Worm (Caenorhabditis elegans) whole organism, young adult: ENCODE measurements around the gene M163.21.
"Not testable (repeated sequence)": the region's sequence is repeated elsewhere in the genome, so short reads cannot be mapped to it uniquely, and the experiment has no call there.

Source experiments
- B0261.1 ChIP-seq: sonication (generic microtip); optimal IDR thresholded peaks from 2 replicates; lab custom pipeline; 2016; ENCODE audit warnings: mild to moderate bottlenecking, missing genetic modification characterization, moderate library complexity, missing compliant biosample characterization
- D2030.7 ChIP-seq: fragments of 200-800 bp; sonication (Bioruptor generic); IDR thresholded peaks from 2 replicates; pipeline ENCODE4 v1.3.6; 2022; ENCODE audit warnings: missing genetic modification reagents, missing genetic modification characterization, missing compliant biosample characterization
- K11D2.4 ChIP-seq: fragments of 200-800 bp; sonication (Bioruptor generic); IDR thresholded peaks from 2 replicates; pipeline ENCODE4 v1.3.6; 2022; ENCODE audit warnings: missing genetic modification reagents, missing genetic modification characterization, missing compliant biosample characterization
- T07F8.4 ChIP-seq: sonication (generic microtip); optimal IDR thresholded peaks from 2 replicates; lab custom pipeline; 2016; ENCODE audit warnings: mild to moderate bottlenecking, missing genetic modification characterization, moderate library complexity, missing compliant biosample characterization
- T26A5.8 ChIP-seq: sonication (generic microtip); optimal IDR thresholded peaks from 2 replicates; lab custom pipeline; 2016; ENCODE audit warnings: missing genetic modification characterization, missing compliant biosample characterization
- Y53G8AR.9 ChIP-seq: fragments of 200-800 bp; sonication (Bioruptor generic); conservative IDR thresholded peaks from 2 replicates; pipeline ENCODE4 v1.3.6; 2022; ENCODE audit warnings: missing genetic modification reagents, missing genetic modification characterization, missing compliant biosample characterization
- Y56A3A.18 ChIP-seq: fragments of 200-800 bp; sonication (Bioruptor generic); IDR thresholded peaks from 2 replicates; pipeline ENCODE4 v1.3.6; 2022; ENCODE audit warnings: missing genetic modification reagents, missing genetic modification characterization, missing compliant biosample characterization
- Y79H2A.3 ChIP-seq: fragments of 200-800 bp; sonication (Bioruptor generic); conservative IDR thresholded peaks from 2 replicates; pipeline ENCODE4 v1.3.6; 2022; ENCODE audit warnings: missing genetic modification reagents, missing genetic modification characterization, missing compliant biosample characterization
- Y95B8A.8 ChIP-seq: fragments of 200-800 bp; sonication (Bioruptor generic); IDR thresholded peaks from 2 replicates; pipeline ENCODE4 v1.3.6; 2022; ENCODE audit warnings: missing genetic modification reagents, missing genetic modification characterization, missing compliant biosample characterization
- ZK185.1 ChIP-seq: sonication (generic microtip); optimal IDR thresholded peaks from 2 replicates; lab custom pipeline; 2016; ENCODE audit warnings: mild to moderate bottlenecking, missing genetic modification characterization, missing compliant biosample characterization; ENCODE audit not compliant: poor library complexity, severe bottlenecking
- akir-1 ChIP-seq: fragments of 200-800 bp; sonication (Bioruptor generic); optimal IDR thresholded peaks from 2 replicates; lab custom pipeline; 2018; ENCODE audit warnings: mild to moderate bottlenecking, missing genetic modification characterization, moderate library complexity, missing compliant biosample characterization
- atf-7 ChIP-seq: sonication (generic microtip); optimal IDR thresholded peaks from 2 replicates; lab custom pipeline; 2017; ENCODE audit warnings: mild to moderate bottlenecking, missing genetic modification characterization, missing compliant biosample characterization
- attf-6 ChIP-seq: fragments of 200-800 bp; sonication (Bioruptor generic); IDR thresholded peaks from 2 replicates; pipeline ENCODE4 v1.3.6; 2022; ENCODE audit warnings: missing genetic modification reagents, missing genetic modification characterization, missing compliant biosample characterization
- cebp-1 ChIP-seq, 2 experiments: fragments of 200-800 bp in 1 of 2; sonication (Bioruptor generic) in 1 of 2; sonication (generic microtip) in 1 of 2; IDR thresholded peaks in 1 of 2; optimal IDR thresholded peaks in 1 of 2; 2 replicates each; pipeline versions ENCODE4 v1.3.6 to Lab custom; 2017 to 2022; ENCODE audit warnings: missing compliant biosample characterization in 2 of 2, missing genetic modification characterization in 2 of 2, mild to moderate bottlenecking in 1 of 2, missing genetic modification reagents in 1 of 2, moderate library complexity in 1 of 2
- ceh-100 ChIP-seq: fragments of 200-800 bp; sonication (Bioruptor generic); IDR thresholded peaks from 2 replicates; pipeline ENCODE4 v1.3.6; 2022; ENCODE audit warnings: missing genetic modification reagents, missing genetic modification characterization, missing compliant biosample characterization
- dpl-1 ChIP-seq: fragments of 150-350 bp; optimal IDR thresholded peaks from 2 replicates; lab custom pipeline; 2014; ENCODE audit warnings: missing biosample characterization, missing genetic modification reagents, missing genetic modification characterization
- egl-18 ChIP-seq: fragments of 200-800 bp; sonication (Bioruptor generic); IDR thresholded peaks from 2 replicates; pipeline ENCODE4 v1.3.6; 2022; ENCODE audit warnings: missing genetic modification reagents, missing genetic modification characterization, missing compliant biosample characterization
- egrh-3 ChIP-seq: fragments of 200-800 bp; sonication (Bioruptor generic); IDR thresholded peaks from 2 replicates; pipeline ENCODE4 v1.3.6; 2022; ENCODE audit warnings: missing genetic modification reagents, missing genetic modification characterization, missing compliant biosample characterization
- fkh-3 ChIP-seq: sonication (generic microtip); optimal IDR thresholded peaks from 2 replicates; lab custom pipeline; 2016; ENCODE audit warnings: mild to moderate bottlenecking, missing genetic modification characterization, missing compliant biosample characterization
- him-1 ChIP-seq: sonication (generic microtip); optimal IDR thresholded peaks from 2 replicates; lab custom pipeline; 2016; ENCODE audit warnings: missing genotype, missing genetic modification reagents, missing genetic modification characterization, missing compliant biosample characterization
- hlh-12 ChIP-seq: sonication (generic microtip); optimal IDR thresholded peaks from 2 replicates; lab custom pipeline; 2016; ENCODE audit warnings: missing genetic modification characterization, missing compliant biosample characterization
- hrde-1 ChIP-seq: sonication (generic microtip); optimal IDR thresholded peaks from 2 replicates; lab custom pipeline; 2016; ENCODE audit warnings: missing genetic modification characterization, mild to moderate bottlenecking, missing compliant biosample characterization, moderate library complexity, missing genotype, missing genetic modification reagents, borderline replicate concordance
- hsf-1 ChIP-seq: fragments of 200-800 bp; sonication (Bioruptor generic); IDR thresholded peaks from 2 replicates; pipeline ENCODE4 v1.3.6; 2022; ENCODE audit warnings: missing genetic modification reagents, missing genetic modification characterization, missing compliant biosample characterization
- lin-26 ChIP-seq: fragments of 200-800 bp; sonication (Bioruptor generic); IDR thresholded peaks from 2 replicates; pipeline ENCODE4 v1.3.6; 2022; ENCODE audit warnings: missing genetic modification reagents, missing genetic modification characterization, missing compliant biosample characterization
- lin-40 ChIP-seq: sonication (generic microtip); optimal IDR thresholded peaks from 2 replicates; lab custom pipeline; 2016; ENCODE audit warnings: missing genetic modification characterization, mild to moderate bottlenecking, missing compliant biosample characterization, missing genotype, missing genetic modification reagents
- lin-54 ChIP-seq: fragments of 200-800 bp; sonication (Bioruptor generic); optimal IDR thresholded peaks from 2 replicates; lab custom pipeline; 2018; ENCODE audit warnings: mild to moderate bottlenecking, missing genetic modification characterization, missing compliant biosample characterization
- madf-10 ChIP-seq: sonication (generic microtip); optimal IDR thresholded peaks from 2 replicates; lab custom pipeline; 2016; ENCODE audit warnings: mild to moderate bottlenecking, missing genetic modification characterization, missing compliant biosample characterization
- mxl-1 ChIP-seq: sonication (generic microtip); optimal IDR thresholded peaks from 2 replicates; lab custom pipeline; 2016; ENCODE audit warnings: missing genetic modification characterization, missing compliant biosample characterization
- nhr-120 ChIP-seq: fragments of 200-800 bp; sonication (Bioruptor generic); IDR thresholded peaks from 2 replicates; pipeline ENCODE4 v1.3.6; 2022; ENCODE audit warnings: missing genetic modification characterization, missing compliant biosample characterization
- nhr-80 ChIP-seq: sonication (generic microtip); optimal IDR thresholded peaks from 2 replicates; lab custom pipeline; 2016; ENCODE audit warnings: missing genetic modification characterization, missing compliant biosample characterization
- nhr-90 ChIP-seq: sonication (generic microtip); optimal IDR thresholded peaks from 2 replicates; lab custom pipeline; 2016; ENCODE audit warnings: missing genotype, mild to moderate bottlenecking, missing genetic modification characterization, missing compliant biosample characterization
- pbrm-1 ChIP-seq: fragments of 200-800 bp; sonication (Bioruptor generic); IDR thresholded peaks from 2 replicates; pipeline ENCODE4 v1.3.6; 2022; ENCODE audit warnings: missing genetic modification reagents, missing genetic modification characterization, missing compliant biosample characterization
- pha-4 ChIP-seq: fragments of 150-350 bp; sonication (generic microtip); optimal IDR thresholded peaks from 2 replicates; lab custom pipeline; 2014; ENCODE audit warnings: missing biosample characterization, missing genetic modification reagents, missing genetic modification characterization
- rcor-1 ChIP-seq: fragments of 200-800 bp; sonication (Bioruptor generic); IDR thresholded peaks from 2 replicates; pipeline ENCODE4 v1.3.6; 2022; ENCODE audit warnings: missing genetic modification reagents, missing genetic modification characterization, missing compliant biosample characterization
- rec-8 ChIP-seq, 2 experiments: sonication (generic microtip); optimal IDR thresholded peaks; 2 replicates each; lab custom pipeline; 2016; ENCODE audit warnings: mild to moderate bottlenecking in 2 of 2, missing genetic modification characterization in 2 of 2, missing genetic modification reagents in 2 of 2, missing genotype in 2 of 2, missing biosample characterization in 1 of 2, missing compliant biosample characterization in 1 of 2, moderate library complexity in 1 of 2
- sea-2 ChIP-seq: fragments of 200-800 bp; sonication (Bioruptor generic); IDR thresholded peaks from 2 replicates; pipeline ENCODE4 v1.3.6; 2022; ENCODE audit warnings: missing genetic modification characterization, missing compliant biosample characterization
- snpc-1.3 ChIP-seq: sonication (generic microtip); optimal IDR thresholded peaks from 2 replicates; lab custom pipeline; 2017; ENCODE audit warnings: missing genetic modification characterization, mild to moderate bottlenecking, missing compliant biosample characterization, antibody characterized with exemption, moderate library complexity, missing genotype, missing genetic modification reagents; ENCODE audit not compliant: insufficient read depth
- snpc-4 ChIP-seq, 5 experiments: fragments of 150-350 bp in 1 of 5; sonication (generic microtip) in 4 of 5; optimal IDR thresholded peaks; 2 replicates each; lab custom pipeline; 2014 to 2018; ENCODE audit warnings: missing genetic modification characterization in 5 of 5, missing biosample characterization in 3 of 5, antibody characterized with exemption in 2 of 5, mild to moderate bottlenecking in 2 of 5, missing compliant biosample characterization in 2 of 5, missing genotype in 2 of 5, moderate library complexity in 2 of 5, missing genetic modification reagents in 1 of 5
- somi-1 ChIP-seq: fragments of 200-800 bp; sonication (Bioruptor generic); optimal IDR thresholded peaks from 2 replicates; lab custom pipeline; 2018; ENCODE audit warnings: mild to moderate bottlenecking, missing genetic modification characterization, missing compliant biosample characterization
- zim-3 ChIP-seq: sonication (generic microtip); optimal IDR thresholded peaks from 2 replicates; lab custom pipeline; 2017; ENCODE audit warnings: mild to moderate bottlenecking, missing genetic modification characterization, moderate library complexity, missing compliant biosample characterization
- ztf-18 ChIP-seq: sonication (generic microtip); optimal IDR thresholded peaks from 2 replicates; lab custom pipeline; 2016; ENCODE audit warnings: missing genotype, mild to moderate bottlenecking, missing genetic modification characterization, missing compliant biosample characterization

M163.21 gene

DNA sequence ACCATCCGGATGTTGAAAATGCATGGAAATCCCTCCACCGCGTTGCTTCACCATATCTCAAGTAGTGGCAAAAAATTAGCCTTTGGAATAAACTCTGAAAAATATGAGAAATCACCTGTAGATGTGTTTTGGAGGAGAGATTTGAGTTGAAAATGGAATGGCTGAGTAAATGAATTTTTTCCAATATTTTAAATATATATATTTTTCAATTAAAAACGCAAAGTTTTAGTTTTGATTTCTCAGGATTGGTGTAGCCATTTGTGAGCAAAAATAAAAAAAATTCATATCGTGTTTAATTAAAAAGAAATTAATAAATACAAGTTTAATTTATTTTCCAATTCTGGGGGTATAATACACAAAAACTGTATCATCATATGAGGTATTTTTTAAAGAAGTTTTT lies 38.6 kb upstream of the M163.21 start, which contains the start of gene F23D12.1:
F23D12.1 (minus strand) TSS at position 101 of the 400 bp plus-strand sequence.
- TF ChIP-seq Y56A3A.18 (no peak), pha-4 (no peak), T26A5.8 (tag; lab: Kevin White, UChicago) (no peak), Y95B8A.8 (GFP tag; lab: Robert Waterston, UW) (no peak), lin-40 (tag; lab: Kevin White, UChicago) (no peak), hlh-12 (tag; lab: Kevin White, UChicago) (no peak), K11D2.4 (no peak), lin-54 (GFP tag; lab: Kevin White, UChicago) (no peak)

DNA sequence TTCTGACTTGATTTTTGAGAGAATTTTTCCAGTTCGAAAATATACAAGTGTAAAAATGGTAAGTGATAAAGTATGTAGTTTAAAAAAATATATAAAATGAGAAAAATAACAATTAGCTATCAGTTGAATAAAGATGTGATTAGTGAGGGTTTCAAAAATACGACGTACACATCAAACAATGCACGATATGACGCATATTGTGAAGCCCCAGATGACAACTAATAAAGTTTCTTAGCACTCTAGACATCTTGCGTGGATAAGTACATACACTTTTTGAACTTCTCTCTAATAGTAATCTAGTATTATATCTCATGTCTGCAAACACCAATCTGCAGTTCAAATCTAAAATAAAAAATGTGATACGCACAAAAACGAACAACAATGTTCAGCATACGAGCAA lies 36.2 kb upstream of the M163.21 start:
- TF ChIP-seq hsf-1 (GFP tag; lab: Robert Waterston, UW) = no peak
- TF ChIP-seq sea-2 (GFP tag; lab: Robert Waterston, UW) = no peak
- TF ChIP-seq hlh-12 (tag; lab: Kevin White, UChicago) = no peak
- no peak for TF ChIP-seq rec-8 (tag; optimal IDR thresholded peaks at IDR 0.05; lab: Kevin White, UChicago)
- no peak for TF ChIP-seq attf-6 (GFP tag; lab: Robert Waterston, UW)
- no peak for TF ChIP-seq egrh-3 (GFP tag; lab: Robert Waterston, UW)
- TF ChIP-seq T07F8.4 = no peak
- TF ChIP-seq hrde-1 (tag; lab: Kevin White, UChicago) = no peak
- no peak for TF ChIP-seq lin-26 (GFP tag; lab: Robert Waterston, UW)
- no peak for TF ChIP-seq somi-1
- TF ChIP-seq akir-1 (GFP tag; lab: Kevin White, UChicago) = no peak
- TF ChIP-seq egl-18 (GFP tag; lab: Robert Waterston, UW) = no peak
- no peak for TF ChIP-seq madf-10 (tag; lab: Kevin White, UChicago)
- no peak for TF ChIP-seq Y95B8A.8 (GFP tag; lab: Robert Waterston, UW)
- no peak for TF ChIP-seq snpc-1.3 (tag; lab: Kevin White, UChicago)
- TF ChIP-seq fkh-3 = no peak
- TF ChIP-seq Y79H2A.3 = no peak
- no peak for TF ChIP-seq Y53G8AR.9
- no peak for TF ChIP-seq dpl-1 (GFP tag; lab: Kevin White, UChicago)

DNA sequence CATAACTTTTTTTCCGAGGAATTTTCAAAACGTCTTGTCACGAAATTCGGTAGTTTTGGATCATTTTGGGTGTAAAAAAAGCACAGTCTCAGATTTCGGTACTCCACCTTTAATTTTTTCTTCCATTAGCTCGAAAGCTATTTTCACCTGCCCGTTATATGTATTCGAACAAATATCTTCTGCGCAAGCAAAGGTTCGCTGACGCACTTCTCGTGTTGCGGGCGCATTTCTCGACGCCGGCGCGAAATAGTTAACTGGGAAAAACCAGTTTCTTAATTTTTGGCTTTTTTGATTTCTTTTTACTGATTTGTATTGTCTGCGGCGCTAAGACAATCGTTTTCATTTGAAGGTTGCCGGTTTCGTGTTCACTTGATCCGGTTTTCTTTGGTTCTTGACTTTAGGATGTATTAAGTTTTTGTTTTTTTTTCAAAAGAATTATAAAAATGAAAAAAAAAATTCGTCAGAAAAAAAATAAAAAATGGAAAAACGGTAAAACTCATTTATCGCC lies 30.9 kb upstream of the M163.21 start:
- TF ChIP-seq ztf-18 (tag; lab: Kevin White, UChicago) (peak; percentile 65), somi-1 (no peak)

DNA sequence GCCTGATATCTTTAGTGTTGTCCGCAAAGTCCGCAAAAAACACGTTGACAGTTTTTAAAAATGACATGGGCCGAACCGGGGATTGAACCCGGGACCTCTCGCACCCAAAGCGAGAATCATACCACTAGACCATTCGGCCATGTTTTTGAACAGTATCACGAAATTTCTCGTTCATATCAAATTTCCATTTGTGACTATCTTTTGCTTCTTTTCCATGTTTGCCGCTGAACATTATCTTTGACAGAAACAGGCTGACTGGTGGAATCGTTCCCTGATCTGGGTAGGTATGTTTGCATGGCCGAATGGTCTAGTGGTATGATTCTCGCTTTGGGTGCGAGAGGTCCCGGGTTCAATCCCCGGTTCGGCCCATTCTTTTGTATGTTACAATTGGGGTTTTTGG lies 28.8 kb upstream of the M163.21 start:
- peak; percentile 64 for TF ChIP-seq D2030.7 (GFP tag; lab: Robert Waterston, UW)
- TF ChIP-seq pbrm-1 = peak; percentile 70
- TF ChIP-seq atf-7 (tag; lab: Kevin White, UChicago) = peak; percentile 25
- peak; percentile 49; the same call in 1 of the 2 replicates for TF ChIP-seq cebp-1 (GFP tag; IDR thresholded peaks at IDR 0.05; lab: Robert Waterston, UW)
- TF ChIP-seq cebp-1 (tag; optimal IDR thresholded peaks at IDR 0.05; lab: Kevin White, UChicago) = not testable (repeated sequence)
- 0 out of 2 replicates have a peak, but pooled peaks have one; percentile 16 for TF ChIP-seq nhr-120
- peak; percentile 53 for TF ChIP-seq snpc-4 (GFP tag; optimal IDR thresholded peaks at IDR 0.05; lab: Kevin White, UChicago)
- TF ChIP-seq snpc-4 (tag; optimal IDR thresholded peaks at IDR 0.05; lab: Kevin White, UChicago) = peak in 3 of 4 experiments; percentile 59 to 88 (median 76)
- peak; percentile 68 for TF ChIP-seq ZK185.1 (tag; lab: Kevin White, UChicago)
- peak; percentile 49; the same call in 1 of the 2 replicates for TF ChIP-seq rcor-1
- TF ChIP-seq ceh-100 (GFP tag; lab: Robert Waterston, UW) = 0 out of 2 replicates have a peak, but pooled peaks have one; percentile 17
- peak; percentile 56 for TF ChIP-seq him-1
- peak; percentile 80 for TF ChIP-seq B0261.1 (tag; lab: Kevin White, UChicago)
- peak; percentile 50 for TF ChIP-seq madf-10 (tag; lab: Kevin White, UChicago)
- peak; percentile 68 for TF ChIP-seq zim-3 (tag; lab: Kevin White, UChicago)
- peak; percentile 18 for TF ChIP-seq nhr-80 (tag; lab: Kevin White, UChicago)
- TF ChIP-seq ztf-18 (tag; lab: Kevin White, UChicago) = peak; percentile 63
- peak; percentile 79 for TF ChIP-seq lin-40 (tag; lab: Kevin White, UChicago)
- peak; percentile 64 for TF ChIP-seq nhr-90
- peak; percentile 74; the same call in 1 of the 2 replicates for TF ChIP-seq Y56A3A.18
- peak; percentile 61 for TF ChIP-seq mxl-1 (tag; lab: Kevin White, UChicago)
- 0 out of 2 replicates have a peak, but pooled peaks have one; percentile 12 for TF ChIP-seq egrh-3 (GFP tag; lab: Robert Waterston, UW)
- peak; percentile 81 for TF ChIP-seq lin-26 (GFP tag; lab: Robert Waterston, UW)
